Fruit fly (Drosophila melanogaster) whole organism: ENCODE data around the gene Grx3.

Source experiments
- CG8478 ChIP-seq: fragments of >200 bp; optimal IDR thresholded peaks from 2 replicates; lab custom pipeline; 2018; ENCODE audit warnings: inconsistent platforms
- Dll ChIP-seq: fragments of >200 bp; optimal IDR thresholded peaks from 2 replicates; lab custom pipeline; 2017
- EcR ChIP-seq, 2 experiments: fragments of >200 bp; optimal IDR thresholded peaks; 2 replicates each; lab custom pipeline; 2017; ENCODE audit warnings: missing biosample characterization in 2 of 2, missing genetic modification characterization in 2 of 2, missing genetic modification reagents in 2 of 2
- pan ChIP-seq: fragments of >200 bp; optimal IDR thresholded peaks from 2 replicates; lab custom pipeline; 2017
- psq ChIP-seq: fragments of >200 bp; optimal IDR thresholded peaks from 2 replicates; lab custom pipeline; 2017
- usp ChIP-seq: fragments of >200 bp; optimal IDR thresholded peaks from 2 replicates; lab custom pipeline; 2017; ENCODE audit warnings: missing biosample characterization, missing genetic modification characterization, mixed read lengths

Gene Grx3

dm6 chr2L:13368940-13369339, 2.7 kb downstream of the Grx3 start, which contains the start of gene CG31855:
Gene CG31855, plus strand, starts transcription at chr2L:13369204.
- TF ChIP-seq CG8478: no peak
- TF ChIP-seq Dll (lab: Kevin White, UChicago): no peak
- no peak for TF ChIP-seq pan (lab: Kevin White, UChicago)
- TF ChIP-seq usp (GFP tag; lab: Kevin White, UChicago): no peak
- TF ChIP-seq EcR (GFP tag; optimal IDR thresholded peaks at IDR 0.05; lab: Kevin White, UChicago): no peak
- no peak for TF ChIP-seq psq (lab: Kevin White, UChicago)

dm6 chr2L:13370762-13371161, 4.5 kb downstream of the Grx3 start, which contains the start of gene ND-B22:
Gene ND-B22, minus strand, starts transcription at chr2L:13371110.
- TF ChIP-seq CG8478 (no peak), psq (lab: Kevin White, UChicago) (no peak), Dll (lab: Kevin White, UChicago) (no peak), usp (GFP tag; lab: Kevin White, UChicago) (no peak), pan (lab: Kevin White, UChicago) (no peak), EcR (GFP tag; optimal IDR thresholded peaks at IDR 0.05; lab: Kevin White, UChicago) (no peak)

dm6 chr2L:13373435-13374242, 7.4 kb downstream of the Grx3 start, which contains the start of the genes Bdp1 and CG6565:
Gene Bdp1, minus strand, starts transcription at chr2L:13373890.
Gene CG6565, plus strand, starts transcription at chr2L:13374019.
- no peak for TF ChIP-seq usp (GFP tag; lab: Kevin White, UChicago)
- TF ChIP-seq CG8478: no peak
- no peak for TF ChIP-seq pan (lab: Kevin White, UChicago)
- no peak for TF ChIP-seq psq (lab: Kevin White, UChicago)
- no peak for TF ChIP-seq Dll (lab: Kevin White, UChicago)
- TF ChIP-seq EcR (GFP tag; optimal IDR thresholded peaks at IDR 0.05; lab: Kevin White, UChicago): no peak

dm6 chr2L:13376086-13376485, 9.8 kb downstream of the Grx3 start:
- TF ChIP-seq psq (lab: Kevin White, UChicago) (no peak), usp (GFP tag; lab: Kevin White, UChicago) (no peak), CG8478 (no peak), pan (lab: Kevin White, UChicago) (no peak), Dll (lab: Kevin White, UChicago) (no peak), EcR (GFP tag; optimal IDR thresholded peaks at IDR 0.05; lab: Kevin White, UChicago) (no peak)

- TF ChIP-seq usp (GFP tag; lab: Kevin White, UChicago) (no peak), pan (lab: Kevin White, UChicago) (peak; percentile 83)
Measured at dm6 chr2L:13378488-13378964, 12.3 kb downstream of the Grx3 start, which contains the start of the genes CG9302 and beta'COP. Gene CG9302, minus strand, starts transcription at chr2L:13378538. Gene beta'COP, plus strand, starts transcription at chr2L:13378902.

dm6 chr2L:13382351-13383029, 16.2 kb downstream of the Grx3 start, which contains the start of gene loqs:
Gene loqs, plus strand, starts transcription at chr2L:13382652.
- TF ChIP-seq EcR (GFP tag; optimal IDR thresholded peaks at IDR 0.05; lab: Kevin White, UChicago) (no peak), usp (GFP tag; lab: Kevin White, UChicago) (no peak), pan (lab: Kevin White, UChicago) (no peak), CG8478 (no peak), psq (lab: Kevin White, UChicago) (no peak), Dll (lab: Kevin White, UChicago) (no peak)

- no peak for TF ChIP-seq CG8478
- no peak for TF ChIP-seq psq (lab: Kevin White, UChicago)
- TF ChIP-seq pan (lab: Kevin White, UChicago): no peak
- TF ChIP-seq usp (GFP tag; lab: Kevin White, UChicago): no peak
- TF ChIP-seq EcR (GFP tag; optimal IDR thresholded peaks at IDR 0.05; lab: Kevin White, UChicago): no peak
- TF ChIP-seq Dll (lab: Kevin White, UChicago): no peak
Measured at dm6 chr2L:13387255-13387654, 21.0 kb downstream of the Grx3 start, which contains the start of the genes Ing5 and CG7099. Gene Ing5, minus strand, starts transcription at chr2L:13387312. Gene CG7099, plus strand, starts transcription at chr2L:13387571.

dm6 chr2L:13394903-13395302, 28.7 kb downstream of the Grx3 start, which contains the start of gene RpL24:
Gene RpL24, minus strand, starts transcription at chr2L:13395131.
- TF ChIP-seq pan (lab: Kevin White, UChicago) (no peak), CG8478 (no peak), EcR (GFP tag; optimal IDR thresholded peaks at IDR 0.05; lab: Kevin White, UChicago) (no peak), psq (lab: Kevin White, UChicago) (no peak), Dll (lab: Kevin White, UChicago) (no peak), usp (GFP tag; lab: Kevin White, UChicago) (no peak)

dm6 chr2L:13396084-13396483, 29.8 kb downstream of the Grx3 start, which contains the start of gene CG16957:
Gene CG16957, minus strand, starts transcription at chr2L:13396184.
- no peak for TF ChIP-seq Dll (lab: Kevin White, UChicago)
- TF ChIP-seq psq (lab: Kevin White, UChicago): no peak
- TF ChIP-seq usp (GFP tag; lab: Kevin White, UChicago): no peak
- no peak for TF ChIP-seq CG8478
- TF ChIP-seq EcR (GFP tag; optimal IDR thresholded peaks at IDR 0.05; lab: Kevin White, UChicago): no peak
- TF ChIP-seq pan (lab: Kevin White, UChicago): no peak

dm6 chr2L:13397393-13397792, 31.1 kb downstream of the Grx3 start:
- TF ChIP-seq EcR (GFP tag; optimal IDR thresholded peaks at IDR 0.05; lab: Kevin White, UChicago) (no peak), CG8478 (no peak), pan (lab: Kevin White, UChicago) (no peak), Dll (lab: Kevin White, UChicago) (no peak), psq (lab: Kevin White, UChicago) (no peak), usp (GFP tag; lab: Kevin White, UChicago) (no peak)
